Fruit fly (Drosophila melanogaster): ENCODE results near the gene Grip.
A peak's percentile ranks its signal among the peaks of the same experiment; 100 is the strongest.

Grip gene

DNA sequence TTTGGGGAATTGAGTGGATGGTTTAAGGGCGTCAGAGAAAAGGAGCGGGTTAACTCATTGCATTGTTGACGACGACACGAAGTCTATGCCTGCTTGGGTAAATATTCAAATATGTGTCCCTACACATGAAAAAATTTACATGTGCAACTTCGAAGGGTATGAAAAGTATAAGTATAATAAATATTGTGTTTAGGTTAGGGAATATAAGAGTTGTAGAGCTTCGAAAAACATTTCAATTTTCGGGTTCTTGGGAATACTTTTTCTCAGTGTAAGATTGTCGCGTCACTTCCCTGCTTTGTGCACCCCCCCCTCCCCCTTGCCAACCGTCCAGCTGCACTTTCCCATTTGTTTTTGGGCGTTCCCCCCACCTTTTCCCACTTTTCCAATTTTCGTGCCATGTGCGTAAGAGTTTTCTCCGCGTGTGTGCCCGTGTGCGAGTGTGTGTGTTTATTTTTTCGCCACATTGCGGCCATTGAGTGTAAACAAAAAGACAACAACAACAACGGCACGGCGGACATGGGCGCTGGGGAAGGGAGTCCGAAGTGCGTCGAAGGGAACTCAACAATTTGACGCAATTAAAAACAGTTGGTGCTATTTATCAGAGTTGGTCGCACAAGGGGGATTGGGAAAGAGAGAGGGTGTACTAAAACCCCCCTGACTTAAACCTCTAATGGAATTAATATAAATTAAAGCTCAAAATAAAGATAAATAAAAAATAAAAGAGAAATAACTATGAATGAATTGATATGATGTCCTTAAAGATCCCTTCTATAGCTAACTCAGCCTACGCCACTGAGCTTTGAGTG is 4.0 kb downstream of the Grip start:
- TF ChIP-seq pho (GFP tag; optimal IDR thresholded peaks at IDR 0.05) (peak; percentile 41), Pdp1 (GFP tag; optimal IDR thresholded peaks at IDR 0.05) (peak in 1 of 2 experiments; percentile 15), maf-S (GFP tag; optimal IDR thresholded peaks at IDR 0.05) (no peak), pita (GFP tag; optimal IDR thresholded peaks at IDR 0.05) (no peak), CG7786 (GFP tag; optimal IDR thresholded peaks at IDR 0.05) (no peak), Dip2 (GFP tag; IDR thresholded peaks at IDR 0.05) (no peak), HmgD (GFP tag; optimal IDR thresholded peaks at IDR 0.05) (no peak), CG4424 (GFP tag; optimal IDR thresholded peaks at IDR 0.05) (peak; percentile 42), gsb-n (tag; optimal IDR thresholded peaks at IDR 0.05) (no peak), CG13894 (tag; optimal IDR thresholded peaks at IDR 0.05) (no peak), Hr78 (GFP tag; optimal IDR thresholded peaks at IDR 0.05) (no peak), Meics (GFP tag; optimal IDR thresholded peaks at IDR 0.05) (peak; percentile 10), CG8765 (GFP tag; IDR thresholded peaks at IDR 0.05) (peak; percentile 6; the same call in 1 of the 2 replicates), NFAT (GFP tag; IDR thresholded peaks at IDR 0.05) (no peak), shn (GFP tag; optimal IDR thresholded peaks at IDR 0.05) (no peak), CG6654 (GFP tag; optimal IDR thresholded peaks at IDR 0.05) (no peak), wor (GFP tag; IDR thresholded peaks at IDR 0.05) (no peak), trh (GFP tag; optimal IDR thresholded peaks at IDR 0.05) (no peak), ewg (GFP tag; optimal IDR thresholded peaks at IDR 0.05) (no peak), Hsf (GFP tag; optimal IDR thresholded peaks at IDR 0.05) (peak; percentile 35), Max (GFP tag; optimal IDR thresholded peaks at IDR 0.05) (peak; percentile 13), chinmo (GFP tag; IDR thresholded peaks at IDR 0.05; ENCODE audit: partially characterized antibody) (no peak), CkIIα-i1 (GFP tag; IDR thresholded peaks at IDR 0.05) (no peak), gt (GFP tag; IDR thresholded peaks at IDR 0.05) (no peak), peb (GFP tag; IDR thresholded peaks at IDR 0.05) (no peak), p53 (GFP tag; optimal IDR thresholded peaks at IDR 0.05) (no peak), bigmax (GFP tag; optimal IDR thresholded peaks at IDR 0.05) (no peak), Scr (GFP tag; IDR thresholded peaks at IDR 0.05; ENCODE audit: partially characterized antibody) (no peak), pan (optimal IDR thresholded peaks at IDR 0.05) (no peak), pan (GFP tag; optimal IDR thresholded peaks at IDR 0.05 in 1 of 2, IDR thresholded peaks at IDR 0.05 in 1 of 2) (peak in 1 of 2 experiments; percentile 48), CG17568 (GFP tag; optimal IDR thresholded peaks at IDR 0.05) (no peak), CG13624 (GFP tag; optimal IDR thresholded peaks at IDR 0.05) (no peak), grau (tag; optimal IDR thresholded peaks at IDR 0.05) (peak; percentile 45), CG32532 (GFP tag; IDR thresholded peaks at IDR 0.05) (peak; percentile 38), CG13123 (GFP tag; optimal IDR thresholded peaks at IDR 0.05) (no peak), vfl (GFP tag; optimal IDR thresholded peaks at IDR 0.05) (no peak), toy (GFP tag; IDR thresholded peaks at IDR 0.05) (no peak), slp2 (GFP tag; optimal IDR thresholded peaks at IDR 0.05) (no peak), usp (GFP tag; optimal IDR thresholded peaks at IDR 0.05) (no peak), sd (tag; optimal IDR thresholded peaks at IDR 0.05) (peak; percentile 43), cwo (GFP tag; optimal IDR thresholded peaks at IDR 0.05) (peak; percentile 32), Neu2 (GFP tag; optimal IDR thresholded peaks at IDR 0.05; ENCODE audit: borderline replicate concordance) (no peak), fd96Cb (tag; optimal IDR thresholded peaks at IDR 0.05) (peak; percentile 23), CG11504 (tag; optimal IDR thresholded peaks at IDR 0.05) (peak; percentile 56), C15 (GFP tag; IDR thresholded peaks at IDR 0.05) (no peak), CG15011 (GFP tag; optimal IDR thresholded peaks at IDR 0.05) (no peak), gfzf (GFP tag; optimal IDR thresholded peaks at IDR 0.05) (no peak), dan (GFP tag; IDR thresholded peaks at IDR 0.05) (0 out of 2 replicates have a peak, but pooled peaks have one; percentile 26), Hr51 (GFP tag; optimal IDR thresholded peaks at IDR 0.05) (peak in 1 of 2 experiments; percentile 59)
